Fruit fly (Drosophila melanogaster) whole organism, prepupa: ENCODE measurements around the gene SCAR.

ENCODE experiments used
- Blimp-1 ChIP-seq: fragments of 200-800 bp; sonication (Bioruptor generic); optimal IDR thresholded peaks from 3 replicates; lab custom pipeline; 2017; ENCODE audit warnings: missing biosample characterization, missing genetic modification characterization, mild to moderate bottlenecking, moderate library complexity, missing genetic modification reagents
- CG10631 ChIP-seq: fragments of 200-800 bp; sonication (Bioruptor generic); optimal IDR thresholded peaks from 2 replicates; lab custom pipeline; 2016; ENCODE audit warnings: missing biosample characterization, missing genetic modification characterization
- CG10669 ChIP-seq: fragments of 200-800 bp; sonication (Bioruptor generic); optimal IDR thresholded peaks from 3 replicates; lab custom pipeline; 2018; ENCODE audit warnings: missing biosample characterization, mild to moderate bottlenecking, missing genetic modification characterization, moderate library complexity
- CG11294 ChIP-seq: fragments of 200-800 bp; sonication (Bioruptor generic); IDR thresholded peaks from 2 replicates; pipeline ENCODE4 v1.3.6; 2022; ENCODE audit warnings: missing biosample characterization, missing genetic modification characterization
- CG11762 ChIP-seq: fragments of 200-800 bp; sonication (Bioruptor generic); optimal IDR thresholded peaks from 3 replicates; lab custom pipeline; 2016; ENCODE audit warnings: missing biosample characterization, missing genetic modification characterization; ENCODE audit not compliant: insufficient read depth
- CG1621 ChIP-seq: fragments of 200-800 bp; sonication (Bioruptor generic); optimal IDR thresholded peaks from 3 replicates; lab custom pipeline; 2018; ENCODE audit warnings: missing biosample characterization, mild to moderate bottlenecking, missing genetic modification characterization
- CG3032 ChIP-seq: fragments of 200-800 bp; optimal IDR thresholded peaks from 2 replicates; lab custom pipeline; 2019; ENCODE audit warnings: missing biosample characterization, mild to moderate bottlenecking, missing genetic modification characterization, moderate library complexity
- CG31627 ChIP-seq: fragments of 200-800 bp; sonication (Bioruptor generic); optimal IDR thresholded peaks from 3 replicates; lab custom pipeline; 2016; ENCODE audit warnings: missing biosample characterization, missing genetic modification characterization
- CG34406 ChIP-seq: fragments of 200-800 bp; sonication (Bioruptor generic); optimal IDR thresholded peaks from 3 replicates; lab custom pipeline; 2016; ENCODE audit warnings: missing biosample characterization, missing genetic modification characterization
- CG4318 ChIP-seq: fragments of 200-800 bp; sonication (Bioruptor generic); optimal IDR thresholded peaks from 3 replicates; lab custom pipeline; 2017; ENCODE audit warnings: missing biosample characterization, mild to moderate bottlenecking, missing genetic modification characterization
- CG6163 ChIP-seq: fragments of 200-800 bp; sonication (Bioruptor generic); IDR thresholded peaks from 3 replicates; pipeline ENCODE4 v1.3.6; 2022; ENCODE audit warnings: missing biosample characterization, missing genetic modification characterization
- CG6276 ChIP-seq: fragments of 200-800 bp; sonication (Bioruptor generic); optimal IDR thresholded peaks from 2 replicates; lab custom pipeline; 2017; ENCODE audit warnings: missing biosample characterization, mild to moderate bottlenecking, missing genetic modification characterization
- CG6808 ChIP-seq: fragments of 200-800 bp; sonication (Bioruptor generic); optimal IDR thresholded peaks from 3 replicates; lab custom pipeline; 2017; ENCODE audit warnings: missing biosample characterization, missing genetic modification characterization, mild to moderate bottlenecking, moderate library complexity, missing genetic modification reagents
- CG7368 ChIP-seq: fragments of 200-800 bp; sonication (Bioruptor generic); optimal IDR thresholded peaks from 3 replicates; lab custom pipeline; 2016; ENCODE audit warnings: missing biosample characterization, missing genetic modification characterization
- CG8119 ChIP-seq: fragments of 200-800 bp; sonication (Bioruptor generic); IDR thresholded peaks from 3 replicates; pipeline ENCODE4 v1.3.6; 2022; ENCODE audit warnings: missing biosample characterization, missing genetic modification characterization
- CG8632 ChIP-seq: fragments of 200-800 bp; sonication (Bioruptor generic); optimal IDR thresholded peaks from 3 replicates; lab custom pipeline; 2016; ENCODE audit warnings: missing biosample characterization, missing genetic modification characterization
- CG9139 ChIP-seq: fragments of 200-800 bp; sonication (Bioruptor generic); optimal IDR thresholded peaks from 3 replicates; lab custom pipeline; 2017; ENCODE audit warnings: missing biosample characterization, mild to moderate bottlenecking, missing genetic modification characterization
- Eip75B ChIP-seq: fragments of 200-800 bp; sonication (Bioruptor generic); optimal IDR thresholded peaks from 3 replicates; lab custom pipeline; 2016; ENCODE audit warnings: missing biosample characterization, missing genetic modification characterization
- Eip78C ChIP-seq: fragments of 200-800 bp; sonication (Bioruptor generic); peaks from one replicate; lab custom pipeline; 2016; ENCODE audit warnings: missing biosample characterization, missing genetic modification characterization
- Eip93F ChIP-seq: fragments of 200-800 bp; sonication (Bioruptor generic); optimal IDR thresholded peaks from 2 replicates; lab custom pipeline; 2016; ENCODE audit warnings: missing biosample characterization, mild to moderate bottlenecking, missing genetic modification characterization
- Ets96B ChIP-seq: fragments of 200-800 bp; optimal IDR thresholded peaks from 2 replicates; lab custom pipeline; 2019; ENCODE audit warnings: missing biosample characterization, mild to moderate bottlenecking, missing genetic modification characterization, moderate library complexity
- Hr39 ChIP-seq: fragments of 200-800 bp; sonication (Bioruptor generic); optimal IDR thresholded peaks from 2 replicates; lab custom pipeline; 2016; ENCODE audit warnings: missing biosample characterization, missing genetic modification characterization
- Hr4 ChIP-seq: fragments of 200-800 bp; sonication (Bioruptor generic); optimal IDR thresholded peaks from 3 replicates; lab custom pipeline; 2016; ENCODE audit warnings: missing biosample characterization, missing genetic modification characterization
- Met ChIP-seq: fragments of 200-800 bp; sonication (Bioruptor generic); optimal IDR thresholded peaks from 3 replicates; lab custom pipeline; 2016; ENCODE audit warnings: missing biosample characterization, missing genetic modification characterization
- OdsH ChIP-seq: fragments of 200-800 bp; sonication (Bioruptor generic); optimal IDR thresholded peaks from 3 replicates; lab custom pipeline; 2016; ENCODE audit warnings: missing biosample characterization, missing genetic modification characterization
- Smox ChIP-seq: fragments of 200-800 bp; sonication (Bioruptor generic); optimal IDR thresholded peaks from 3 replicates; lab custom pipeline; 2016; ENCODE audit warnings: missing biosample characterization, missing genetic modification characterization
- Sox102F ChIP-seq: fragments of 200-800 bp; sonication (Bioruptor generic); optimal IDR thresholded peaks from 2 replicates; lab custom pipeline; 2016; ENCODE audit warnings: missing biosample characterization, mild to moderate bottlenecking, missing genetic modification characterization
- Sox14 ChIP-seq: fragments of 200-800 bp; sonication (Bioruptor generic); optimal IDR thresholded peaks from 3 replicates; lab custom pipeline; 2016; ENCODE audit warnings: missing biosample characterization, missing genetic modification characterization
- Sox15 ChIP-seq: fragments of 200-800 bp; sonication (Bioruptor generic); optimal IDR thresholded peaks from 3 replicates; lab custom pipeline; 2016; ENCODE audit warnings: missing biosample characterization, missing genetic modification characterization
- acj6 ChIP-seq: fragments of 200-800 bp; sonication (Bioruptor generic); optimal IDR thresholded peaks from 3 replicates; lab custom pipeline; 2016; ENCODE audit warnings: missing biosample characterization, missing genetic modification characterization
- cyc ChIP-seq: fragments of 200-800 bp; sonication (Bioruptor generic); optimal IDR thresholded peaks from 3 replicates; lab custom pipeline; 2016; ENCODE audit warnings: missing biosample characterization, missing genetic modification characterization
- dac ChIP-seq: fragments of 200-800 bp; sonication (Bioruptor generic); optimal IDR thresholded peaks from 2 replicates; lab custom pipeline; 2017; ENCODE audit warnings: missing biosample characterization, mild to moderate bottlenecking, missing genetic modification characterization
- esn ChIP-seq: fragments of 200-800 bp; sonication (Bioruptor generic); optimal IDR thresholded peaks from 2 replicates; lab custom pipeline; 2016; ENCODE audit warnings: missing biosample characterization, mild to moderate bottlenecking, missing genetic modification characterization, moderate library complexity
- fd85E ChIP-seq: fragments of 200-800 bp; sonication (Bioruptor generic); optimal IDR thresholded peaks from 3 replicates; lab custom pipeline; 2016; ENCODE audit warnings: missing biosample characterization, missing genetic modification characterization
- fkh ChIP-seq: fragments of 200-800 bp; sonication (Bioruptor generic); optimal IDR thresholded peaks from 3 replicates; lab custom pipeline; 2017; ENCODE audit warnings: missing biosample characterization, mild to moderate bottlenecking, missing genetic modification characterization, moderate library complexity
- lz ChIP-seq: fragments of 200-800 bp; sonication (Bioruptor generic); optimal IDR thresholded peaks from 3 replicates; lab custom pipeline; 2016; ENCODE audit warnings: missing biosample characterization, missing genetic modification characterization
- pdm3 ChIP-seq: fragments of 200-800 bp; sonication (Bioruptor generic); optimal IDR thresholded peaks from 3 replicates; lab custom pipeline; 2016; ENCODE audit warnings: missing biosample characterization, missing genetic modification characterization
- salr ChIP-seq, 2 experiments: fragments of 200-800 bp; sonication (Bioruptor generic); optimal IDR thresholded peaks; 3 replicates each; lab custom pipeline; 2016 to 2018; ENCODE audit warnings: missing biosample characterization in 2 of 2, missing genetic modification characterization in 2 of 2, mild to moderate bottlenecking in 1 of 2
- spab ChIP-seq: fragments of 200-800 bp; sonication (Bioruptor generic); optimal IDR thresholded peaks from 2 replicates; lab custom pipeline; 2017; ENCODE audit warnings: missing biosample characterization, mild to moderate bottlenecking, missing genetic modification characterization, missing genetic modification reagents
- ss ChIP-seq, 2 experiments: fragments of 200-800 bp; sonication (Bioruptor generic); optimal IDR thresholded peaks; 2 replicates in 1 of 2; 3 replicates in 1 of 2; lab custom pipeline; 2017 to 2018; ENCODE audit warnings: mild to moderate bottlenecking in 2 of 2, missing biosample characterization in 2 of 2, missing genetic modification characterization in 2 of 2, moderate library complexity in 1 of 2
- svp ChIP-seq: fragments of 200-800 bp; sonication (Bioruptor generic); peaks from one replicate; lab custom pipeline; 2016; ENCODE audit warnings: missing biosample characterization, missing genetic modification characterization
- topi ChIP-seq: fragments of 200-800 bp; sonication (Bioruptor generic); optimal IDR thresholded peaks from 3 replicates; lab custom pipeline; 2016; ENCODE audit warnings: missing biosample characterization, missing genetic modification characterization

The SCAR gene

dm6 chr2L:10988026-10988425 lies 11.5 kb downstream of the SCAR start:
- no peak for TF ChIP-seq CG34406 (GFP tag; lab: Kevin White, UChicago)
- TF ChIP-seq CG31627 (GFP tag; lab: Kevin White, UChicago), result no peak

- TF ChIP-seq lz (peak; percentile 14), pdm3 (GFP tag; lab: Kevin White, UChicago) (no peak), svp (GFP tag; lab: Kevin White, UChicago) (no peak), esn (peak; percentile 50), Hr4 (GFP tag; lab: Kevin White, UChicago) (peak; percentile 22), CG1621 (no peak), Hr39 (no peak)
Observed at dm6 chr2L:10989162-10989561, 12.6 kb downstream of the SCAR start, which contains the start of gene TTLL4A. TTLL4A (plus strand) TSS chr2L:10989401.

- TF ChIP-seq CG11762 (GFP tag; lab: Kevin White, UChicago) (no peak), fd85E (no peak)
Observed at dm6 chr2L:11001376-11002122, 25.0 kb downstream of the SCAR start, which contains the start of the genes aub and lectin-33A. aub (minus strand) TSS chr2L:11001476. lectin-33A (plus strand) TSS chr2L:11002072.

- peak; percentile 17 for TF ChIP-seq fd85E
- TF ChIP-seq CG10669, result no peak
- no peak for TF ChIP-seq Eip93F
- peak; percentile 59 for TF ChIP-seq acj6 (GFP tag; lab: Kevin White, UChicago)
- TF ChIP-seq CG8119 (GFP tag; lab: Robert Waterston, UW), result no peak
- TF ChIP-seq Sox102F (GFP tag; lab: Kevin White, UChicago), result peak; percentile 75
- TF ChIP-seq cyc (GFP tag; lab: Kevin White, UChicago), result peak; percentile 44
- TF ChIP-seq svp (GFP tag; lab: Kevin White, UChicago), result no peak
- no peak for TF ChIP-seq CG6276
- TF ChIP-seq Sox15 (GFP tag; lab: Kevin White, UChicago), result no peak
- no peak for TF ChIP-seq CG6808
- TF ChIP-seq Sox14 (GFP tag; lab: Kevin White, UChicago), result no peak
- TF ChIP-seq CG9139, result no peak
- TF ChIP-seq Smox (GFP tag; lab: Kevin White, UChicago), result no peak
- no peak for TF ChIP-seq CG10631 (GFP tag; lab: Kevin White, UChicago)
- peak; percentile 60 for TF ChIP-seq OdsH (GFP tag; lab: Kevin White, UChicago)
- no peak for TF ChIP-seq Ets96B (tag; lab: Kevin White, UChicago)
- no peak; the same call in 2 of the 3 replicates for TF ChIP-seq CG6163
- TF ChIP-seq CG4318 (GFP tag; lab: Kevin White, UChicago), result no peak
- peak; percentile 29 for TF ChIP-seq CG11762 (GFP tag; lab: Kevin White, UChicago)
- TF ChIP-seq Hr4 (GFP tag; lab: Kevin White, UChicago), result no peak
- TF ChIP-seq dac (GFP tag; lab: Kevin White, UChicago), result no peak
- no peak for TF ChIP-seq CG34406 (GFP tag; lab: Kevin White, UChicago)
- TF ChIP-seq Eip78C (GFP tag; lab: Kevin White, UChicago), result peak; percentile 92
- TF ChIP-seq fkh (GFP tag; lab: Kevin White, UChicago), result no peak
- peak; percentile 77 for TF ChIP-seq Met
- TF ChIP-seq Eip75B (GFP tag; lab: Kevin White, UChicago), result no peak
- no peak for TF ChIP-seq spab (GFP tag; lab: Kevin White, UChicago)
- TF ChIP-seq CG31627 (GFP tag; lab: Kevin White, UChicago), result peak; percentile 34
- peak; percentile 34 for TF ChIP-seq Blimp-1 (GFP tag; lab: Kevin White, UChicago)
- TF ChIP-seq topi (GFP tag; lab: Kevin White, UChicago), result peak; percentile 71
- TF ChIP-seq salr (GFP tag; optimal IDR thresholded peaks at IDR 0.05; lab: Kevin White, UChicago), result no peak
- peak; percentile 35 for TF ChIP-seq CG3032 (tag; lab: Kevin White, UChicago)
- TF ChIP-seq CG7368, result peak; percentile 63
- TF ChIP-seq Hr39, result no peak
- TF ChIP-seq CG8632 (GFP tag; lab: Kevin White, UChicago), result peak; percentile 71
- no peak for TF ChIP-seq CG11294 (GFP tag; lab: Robert Waterston, UW)
- TF ChIP-seq ss (GFP tag; optimal IDR thresholded peaks at IDR 0.05; lab: Kevin White, UChicago), result no peak
Observed at dm6 chr2L:11003925-11004673, 27.5 kb downstream of the SCAR start, which contains the start of gene RpL9. RpL9 (minus strand) TSS chr2L:11004189.
